Fruit fly (Drosophila melanogaster) whole organism, embryonic: ENCODE measurements around the gene CBP.

Source experiments
- BtbVII ChIP-seq: fragments of 200-800 bp; sonication (Bioruptor generic); optimal IDR thresholded peaks from 3 replicates; lab custom pipeline; 2017; ENCODE audit warnings: missing biosample characterization, mild to moderate bottlenecking, missing genetic modification characterization
- CG10959 ChIP-seq: fragments of 200-800 bp; sonication (Bioruptor generic); IDR thresholded peaks from 2 replicates; pipeline ENCODE4 v1.3.6; 2022; ENCODE audit warnings: missing biosample characterization, missing genetic modification characterization
- CG11504 ChIP-seq: fragments of 200-800 bp; sonication (Bioruptor generic); optimal IDR thresholded peaks from 3 replicates; lab custom pipeline; 2019; ENCODE audit warnings: missing biosample characterization, mild to moderate bottlenecking, missing genetic modification characterization, moderate library complexity
- CG11696 ChIP-seq: fragments of 200-800 bp; sonication (Bioruptor generic); IDR thresholded peaks from 2 replicates; pipeline ENCODE4 v1.3.6; 2022; ENCODE audit warnings: missing biosample characterization, missing genetic modification characterization
- CG13775 ChIP-seq: fragments of 200-800 bp; sonication (Bioruptor generic); optimal IDR thresholded peaks from 3 replicates; lab custom pipeline; 2017; ENCODE audit warnings: missing biosample characterization, mild to moderate bottlenecking, missing genetic modification characterization
- CG15601 ChIP-seq: fragments of 200-800 bp; sonication (Bioruptor generic); optimal IDR thresholded peaks from 3 replicates; lab custom pipeline; 2019; ENCODE audit warnings: missing biosample characterization, mild to moderate bottlenecking, missing genetic modification characterization, moderate library complexity
- CG16863 ChIP-seq: fragments of 200-800 bp; sonication (Bioruptor generic); optimal IDR thresholded peaks from 3 replicates; lab custom pipeline; 2016; ENCODE audit warnings: missing biosample characterization, missing genetic modification characterization
- CG18476 ChIP-seq: fragments of 200-800 bp; sonication (Bioruptor generic); optimal IDR thresholded peaks from 2 replicates; lab custom pipeline; 2016; ENCODE audit warnings: missing biosample characterization, mild to moderate bottlenecking, missing genetic modification characterization
- CG18764 ChIP-seq: fragments of 200-800 bp; sonication (Bioruptor generic); optimal IDR thresholded peaks from 3 replicates; lab custom pipeline; 2016; ENCODE audit warnings: missing biosample characterization, missing genetic modification characterization
- CG2712 ChIP-seq: fragments of 200-800 bp; optimal IDR thresholded peaks from 3 replicates; lab custom pipeline; 2019; ENCODE audit warnings: missing biosample characterization, mild to moderate bottlenecking, missing genetic modification characterization, moderate library complexity
- CG31224 ChIP-seq: fragments of 200-800 bp; sonication (Bioruptor generic); IDR thresholded peaks from 2 replicates; pipeline ENCODE4 v1.3.6; 2022; ENCODE audit warnings: missing biosample characterization, missing genetic modification characterization
- CG34422 ChIP-seq: fragments of 200-800 bp; sonication (Bioruptor generic); IDR thresholded peaks from 3 replicates; pipeline ENCODE4 v1.3.6; 2022; ENCODE audit warnings: missing biosample characterization, missing genetic modification characterization
- CG4360 ChIP-seq: fragments of 200-800 bp; sonication (Bioruptor generic); IDR thresholded peaks from 2 replicates; pipeline ENCODE4 v1.3.6; 2022; ENCODE audit warnings: missing biosample characterization, missing genetic modification characterization
- CG6813 ChIP-seq: fragments of 200-800 bp; sonication (Bioruptor generic); optimal IDR thresholded peaks from 2 replicates; lab custom pipeline; 2017; ENCODE audit warnings: missing biosample characterization, missing genetic modification characterization, mild to moderate bottlenecking, moderate library complexity, missing genetic modification reagents
- CG7839 ChIP-seq: fragments of 200-800 bp; sonication (Bioruptor generic); optimal IDR thresholded peaks from 3 replicates; lab custom pipeline; 2018; ENCODE audit warnings: missing biosample characterization, mild to moderate bottlenecking, missing genetic modification characterization, moderate library complexity
- CG8388 ChIP-seq: fragments of 200-800 bp; sonication (Bioruptor generic); optimal IDR thresholded peaks from 2 replicates; lab custom pipeline; 2019; ENCODE audit warnings: missing biosample characterization, mild to moderate bottlenecking, missing genetic modification characterization, moderate library complexity
- CG8478 ChIP-seq: fragments of >200 bp; optimal IDR thresholded peaks from 2 replicates; lab custom pipeline; 2018
- CG9797 ChIP-seq: fragments of 200-800 bp; sonication (Bioruptor generic); optimal IDR thresholded peaks from 3 replicates; lab custom pipeline; 2018; ENCODE audit warnings: missing biosample characterization, mild to moderate bottlenecking, missing genetic modification characterization
- CG9932 ChIP-seq: fragments of 200-800 bp; sonication (Bioruptor generic); IDR thresholded peaks from 2 replicates; pipeline ENCODE4 v1.3.6; 2022; ENCODE audit warnings: missing biosample characterization, missing genetic modification characterization
- Dip2 ChIP-seq: fragments of 200-800 bp; sonication (Bioruptor generic); IDR thresholded peaks from 2 replicates; pipeline ENCODE4 v1.3.6; 2022; ENCODE audit warnings: missing biosample characterization, missing genetic modification characterization
- Doc2 ChIP-seq: fragments of 200-800 bp; sonication (Bioruptor generic); IDR thresholded peaks from 2 replicates; pipeline ENCODE4 v1.3.6; 2022; ENCODE audit warnings: missing biosample characterization, missing genetic modification characterization
- Elba2 ChIP-seq: fragments of 200-800 bp; sonication (Bioruptor generic); optimal IDR thresholded peaks from 3 replicates; lab custom pipeline; 2016; ENCODE audit warnings: missing biosample characterization, missing genetic modification characterization
- HHEX ChIP-seq: fragments of 200-800 bp; sonication (Bioruptor generic); optimal IDR thresholded peaks from 3 replicates; lab custom pipeline; 2017; ENCODE audit warnings: missing biosample characterization, mild to moderate bottlenecking, missing genetic modification characterization, missing genetic modification reagents
- HmgD ChIP-seq: fragments of 200-800 bp; sonication (Bioruptor generic); optimal IDR thresholded peaks from 3 replicates; lab custom pipeline; 2016; ENCODE audit warnings: missing biosample characterization, missing genetic modification characterization
- Hr39 ChIP-seq: fragments of >200 bp; optimal IDR thresholded peaks from 2 replicates; lab custom pipeline; 2017
- Lhr ChIP-seq: fragments of 200-800 bp; sonication (Bioruptor generic); optimal IDR thresholded peaks from 3 replicates; lab custom pipeline; 2017; ENCODE audit warnings: mild to moderate bottlenecking, missing biosample characterization, missing genetic modification reagents, missing genetic modification characterization
- NK7.1 ChIP-seq: fragments of 200-800 bp; sonication (Bioruptor generic); optimal IDR thresholded peaks from 3 replicates; lab custom pipeline; 2016; ENCODE audit warnings: missing biosample characterization, missing genetic modification characterization
- Neu2 ChIP-seq: fragments of 200-800 bp; sonication (Bioruptor generic); optimal IDR thresholded peaks from 3 replicates; lab custom pipeline; 2016; ENCODE audit warnings: missing biosample characterization, missing genetic modification characterization, borderline replicate concordance
- Rfx ChIP-seq: fragments of 200-800 bp; sonication (Bioruptor generic); IDR thresholded peaks from 2 replicates; pipeline ENCODE4 v1.3.6; 2022; ENCODE audit warnings: missing biosample characterization, missing genetic modification characterization
- Sry-β ChIP-seq: fragments of 200-800 bp; sonication (Bioruptor generic); optimal IDR thresholded peaks from 2 replicates; lab custom pipeline; 2018; ENCODE audit warnings: missing biosample characterization, mild to moderate bottlenecking, missing genetic modification characterization, moderate library complexity
- Ssrp ChIP-seq: fragments of 200-800 bp; sonication (Bioruptor generic); optimal IDR thresholded peaks from 2 replicates; lab custom pipeline; 2018; ENCODE audit warnings: missing biosample characterization, mild to moderate bottlenecking, missing genetic modification characterization, moderate library complexity
- Usf ChIP-seq: fragments of 200-800 bp; sonication (Bioruptor generic); optimal IDR thresholded peaks from 2 replicates; lab custom pipeline; 2017; ENCODE audit warnings: missing genotype, missing biosample characterization, missing genetic modification characterization
- cg ChIP-seq: fragments of 200-800 bp; sonication (Bioruptor generic); optimal IDR thresholded peaks from 3 replicates; lab custom pipeline; 2019; ENCODE audit warnings: missing biosample characterization, mild to moderate bottlenecking, missing genetic modification characterization, moderate library complexity
- danr ChIP-seq: fragments of 200-800 bp; sonication (Bioruptor generic); IDR thresholded peaks from 2 replicates; pipeline ENCODE4 v1.3.6; 2022; ENCODE audit warnings: missing biosample characterization, missing genetic modification characterization
- ems ChIP-seq: fragments of 200-800 bp; sonication (Bioruptor generic); optimal IDR thresholded peaks from 3 replicates; lab custom pipeline; 2016; ENCODE audit warnings: missing biosample characterization, missing genetic modification characterization
- eyg ChIP-seq: fragments of 200-800 bp; sonication (Bioruptor generic); optimal IDR thresholded peaks from 3 replicates; lab custom pipeline; 2016; ENCODE audit warnings: missing biosample characterization, missing genetic modification characterization
- fu2 ChIP-seq: fragments of 200-800 bp; sonication (Bioruptor generic); optimal IDR thresholded peaks from 2 replicates; lab custom pipeline; 2016; ENCODE audit warnings: missing biosample characterization, missing genetic modification characterization
- gcm2 ChIP-seq: fragments of 200-800 bp; sonication (Bioruptor generic); optimal IDR thresholded peaks from 2 replicates; lab custom pipeline; 2016; ENCODE audit warnings: missing biosample characterization, missing genetic modification characterization
- ham ChIP-seq: fragments of 200-800 bp; sonication (Bioruptor generic); IDR thresholded peaks from 2 replicates; pipeline ENCODE4 v1.3.6; 2022; ENCODE audit warnings: missing biosample characterization, missing genetic modification characterization
- hbn ChIP-seq: fragments of 200-800 bp; sonication (Bioruptor generic); IDR thresholded peaks from 2 replicates; pipeline ENCODE4 v1.3.6; 2022; ENCODE audit warnings: missing biosample characterization, missing genetic modification characterization; ENCODE audit not compliant: partially characterized antibody
- ind ChIP-seq: fragments of 200-800 bp; sonication (Bioruptor generic); optimal IDR thresholded peaks from 3 replicates; lab custom pipeline; 2016; ENCODE audit warnings: missing biosample characterization, missing genetic modification characterization
- jing ChIP-seq: fragments of 200-800 bp; sonication (Bioruptor generic); optimal IDR thresholded peaks from 2 replicates; lab custom pipeline; 2018; ENCODE audit warnings: missing biosample characterization, mild to moderate bottlenecking, missing genetic modification characterization
- lmd ChIP-seq: fragments of 200-800 bp; sonication (Bioruptor generic); IDR thresholded peaks from 2 replicates; pipeline ENCODE4 v1.3.6; 2022; ENCODE audit warnings: missing biosample characterization, missing genetic modification characterization
- maf-S ChIP-seq: fragments of 200-800 bp; sonication (Bioruptor generic); optimal IDR thresholded peaks from 2 replicates; lab custom pipeline; 2016; ENCODE audit warnings: missing biosample characterization, missing genetic modification characterization
- odd ChIP-seq: fragments of 200-800 bp; sonication (Bioruptor generic); optimal IDR thresholded peaks from 2 replicates; lab custom pipeline; 2017; ENCODE audit warnings: missing biosample characterization, mild to moderate bottlenecking, missing genetic modification characterization
- pnt ChIP-seq: fragments of 200-800 bp; sonication (Bioruptor generic); optimal IDR thresholded peaks from 3 replicates; lab custom pipeline; 2016; ENCODE audit warnings: missing biosample characterization, missing genetic modification characterization
- pzg ChIP-seq: fragments of 200-800 bp; sonication (Bioruptor generic); optimal IDR thresholded peaks from 3 replicates; lab custom pipeline; 2018; ENCODE audit warnings: missing biosample characterization, mild to moderate bottlenecking, missing genetic modification characterization, moderate library complexity
- salm ChIP-seq: fragments of 200-800 bp; sonication (Bioruptor generic); optimal IDR thresholded peaks from 2 replicates; lab custom pipeline; 2018; ENCODE audit warnings: missing biosample characterization, mild to moderate bottlenecking, missing genetic modification characterization
- sob ChIP-seq: fragments of 200-800 bp; sonication (Bioruptor generic); IDR thresholded peaks from 2 replicates; pipeline ENCODE4 v1.3.6; 2022; ENCODE audit warnings: missing biosample characterization, missing genetic modification characterization
- wdn ChIP-seq: fragments of 200-800 bp; sonication (Bioruptor generic); IDR thresholded peaks from 2 replicates; pipeline ENCODE4 v1.3.6; 2022; ENCODE audit warnings: missing biosample characterization, missing genetic modification characterization

CBP gene

dm6 chrX:7299399-7300355 is 37.5 kb upstream of the CBP start (continued):
- TF ChIP-seq Neu2, result no peak
- TF ChIP-seq BtbVII (GFP tag; lab: Kevin White, UChicago), result no peak
- TF ChIP-seq salm (tag; lab: Kevin White, UChicago), result no peak
- TF ChIP-seq CG13775 (GFP tag; lab: Kevin White, UChicago), result no peak
- 0 out of 2 replicates have a peak, but pooled peaks have one; percentile 15 for TF ChIP-seq hbn (GFP tag; lab: Robert Waterston, UW)
- TF ChIP-seq Ssrp (tag; lab: Kevin White, UChicago), result peak; percentile 24
- peak; percentile 38 for TF ChIP-seq ems (GFP tag; lab: Kevin White, UChicago)
- no peak for TF ChIP-seq HmgD (GFP tag; lab: Kevin White, UChicago)
- TF ChIP-seq HHEX (GFP tag; lab: Kevin White, UChicago), result peak; percentile 22
- TF ChIP-seq sob (GFP tag; lab: Robert Waterston, UW), result 0 out of 2 replicates have a peak, but pooled peaks have one; percentile 19
- no peak for TF ChIP-seq gcm2 (GFP tag; lab: Kevin White, UChicago)
- TF ChIP-seq pnt, result no peak
- no peak for TF ChIP-seq pzg (GFP tag; lab: Kevin White, UChicago)
- no peak for TF ChIP-seq eyg
- TF ChIP-seq wdn (GFP tag; lab: Robert Waterston, UW), result no peak; the same call in 1 of the 2 replicates
- no peak for TF ChIP-seq CG31224 (GFP tag; lab: Robert Waterston, UW)
- no peak for TF ChIP-seq Usf (GFP tag; lab: Kevin White, UChicago)
- TF ChIP-seq jing, result peak; percentile 11
- no peak for TF ChIP-seq Doc2 (GFP tag; lab: Robert Waterston, UW)
- no peak for TF ChIP-seq fu2 (GFP tag; lab: Kevin White, UChicago)
- TF ChIP-seq NK7.1 (GFP tag; lab: Kevin White, UChicago), result no peak
- TF ChIP-seq ind, result peak; percentile 61
- TF ChIP-seq CG10959 (GFP tag; lab: Robert Waterston, UW), result no peak
- peak; percentile 38 for TF ChIP-seq CG6813 (GFP tag; lab: Kevin White, UChicago)
- no peak for TF ChIP-seq CG8478 (lab: Kevin White, UChicago)
- no peak for TF ChIP-seq Lhr
- no peak for TF ChIP-seq CG4360
- TF ChIP-seq CG9932 (GFP tag; lab: Robert Waterston, UW), result peak; percentile 58
- no peak for TF ChIP-seq CG34422 (GFP tag; lab: Robert Waterston, UW)
- peak; percentile 60 for TF ChIP-seq CG7839
- TF ChIP-seq Hr39, result no peak
- no peak for TF ChIP-seq CG11696 (GFP tag; lab: Robert Waterston, UW)
- peak; percentile 69 for TF ChIP-seq lmd (GFP tag; lab: Robert Waterston, UW)
- TF ChIP-seq CG16863 (GFP tag; lab: Kevin White, UChicago), result no peak
- TF ChIP-seq maf-S (GFP tag; lab: Kevin White, UChicago), result no peak
- no peak for TF ChIP-seq Sry-β
- TF ChIP-seq cg (GFP tag; lab: Kevin White, UChicago), result peak; percentile 92
- peak; percentile 54 for TF ChIP-seq CG2712 (tag; lab: Kevin White, UChicago)
- TF ChIP-seq CG8388 (GFP tag; lab: Kevin White, UChicago), result peak; percentile 26
- no peak for TF ChIP-seq ham
- TF ChIP-seq Elba2, result no peak
- no peak for TF ChIP-seq CG9797 (GFP tag; lab: Kevin White, UChicago)
- no peak for TF ChIP-seq odd
- TF ChIP-seq Dip2, result no peak
- peak; percentile 21 for TF ChIP-seq CG15601
- TF ChIP-seq Rfx (GFP tag; lab: Robert Waterston, UW), result peak; percentile 52
- no peak for TF ChIP-seq danr (GFP tag; lab: Robert Waterston, UW)
- TF ChIP-seq CG18476, result no peak
- peak; percentile 66 for TF ChIP-seq CG11504
- TF ChIP-seq CG18764 (GFP tag; lab: Kevin White, UChicago), result no peak
